Worm (Caenorhabditis elegans) whole organism, L3 larva: ENCODE measurements around the gene Y73C8B.1.
A peak's percentile ranks its signal among the peaks of the same experiment; 100 is the strongest.

Source experiments
- R02D3.7 ChIP-seq: fragments of 150-350 bp; optimal IDR thresholded peaks from 2 replicates; lab custom pipeline; 2014; ENCODE audit warnings: missing biosample characterization, missing genetic modification characterization
- ZK546.5 ChIP-seq: sonication (generic microtip); optimal IDR thresholded peaks from 2 replicates; lab custom pipeline; 2017; ENCODE audit warnings: missing biosample characterization, missing genetic modification characterization
- ceh-28 ChIP-seq: fragments of 150-350 bp; optimal IDR thresholded peaks from 2 replicates; lab custom pipeline; 2014; ENCODE audit warnings: missing biosample characterization, missing genetic modification reagents, missing genetic modification characterization
- ceh-82 ChIP-seq: fragments of 150-350 bp; optimal IDR thresholded peaks from 2 replicates; lab custom pipeline; 2014; ENCODE audit warnings: missing biosample characterization, missing genetic modification characterization
- egl-5 ChIP-seq: fragments of 150-350 bp; optimal IDR thresholded peaks from 2 replicates; lab custom pipeline; 2017; ENCODE audit warnings: missing biosample characterization, missing genetic modification reagents, missing genetic modification characterization, inconsistent platforms
- elt-1 ChIP-seq: fragments of 150-350 bp; optimal IDR thresholded peaks from 2 replicates; lab custom pipeline; 2014; ENCODE audit warnings: missing biosample characterization, missing genetic modification characterization
- elt-2 ChIP-seq: sonication (generic microtip); optimal IDR thresholded peaks from 2 replicates; lab custom pipeline; 2016; ENCODE audit warnings: missing genetic modification reagents, mild to moderate bottlenecking, missing genetic modification characterization, missing compliant biosample characterization
- elt-3 ChIP-seq, 3 experiments: fragments of 150-350 bp in 1 of 3; sonication (generic microtip) in 2 of 3; optimal IDR thresholded peaks; 2 replicates in 2 of 3; 4 replicates in 1 of 3; lab custom pipeline; 2014 to 2017; ENCODE audit warnings: missing biosample characterization in 3 of 3, missing genetic modification characterization in 3 of 3
- eor-1 ChIP-seq, 2 experiments: fragments of 150-350 bp; optimal IDR thresholded peaks; 2 replicates each; lab custom pipeline; 2014 to 2018; ENCODE audit warnings: missing biosample characterization in 2 of 2, missing genetic modification characterization in 2 of 2
- fkh-10 ChIP-seq: sonication (generic microtip); optimal IDR thresholded peaks from 2 replicates; lab custom pipeline; 2017; ENCODE audit warnings: missing biosample characterization, missing genetic modification reagents, missing genetic modification characterization
- fkh-2 ChIP-seq: fragments of 150-350 bp; optimal IDR thresholded peaks from 2 replicates; lab custom pipeline; 2014; ENCODE audit warnings: missing biosample characterization, missing genetic modification reagents, missing genetic modification characterization
- hmg-11 ChIP-seq: sonication (generic microtip); optimal IDR thresholded peaks from 2 replicates; lab custom pipeline; 2016; ENCODE audit warnings: missing genetic modification characterization, missing compliant biosample characterization
- lin-15B ChIP-seq: fragments of 150-350 bp; optimal IDR thresholded peaks from 2 replicates; lab custom pipeline; 2014; ENCODE audit warnings: missing biosample characterization, missing genetic modification characterization
- lsy-12 ChIP-seq: sonication (generic microtip); optimal IDR thresholded peaks from 2 replicates; lab custom pipeline; 2016; ENCODE audit warnings: mild to moderate bottlenecking, missing genetic modification characterization, missing compliant biosample characterization
- mdl-1 ChIP-seq: fragments of 150-350 bp; optimal IDR thresholded peaks from 2 replicates; lab custom pipeline; 2014; ENCODE audit warnings: missing biosample characterization, missing genetic modification characterization
- mml-1 ChIP-seq: fragments of 150-350 bp; sonication (generic microtip); optimal IDR thresholded peaks from 3 replicates; lab custom pipeline; 2014; ENCODE audit warnings: missing biosample characterization, missing genetic modification characterization
- nfya-1 ChIP-seq: sonication (generic microtip); optimal IDR thresholded peaks from 2 replicates; lab custom pipeline; 2017; ENCODE audit warnings: missing genetic modification characterization, mild to moderate bottlenecking, missing compliant biosample characterization, antibody characterized with exemption, moderate library complexity; ENCODE audit not compliant: insufficient read depth
- nhr-11 ChIP-seq: fragments of 150-350 bp; optimal IDR thresholded peaks from 2 replicates; lab custom pipeline; 2014; ENCODE audit warnings: missing biosample characterization, missing genetic modification characterization
- nhr-12 ChIP-seq: fragments of 150-350 bp; optimal IDR thresholded peaks from 2 replicates; lab custom pipeline; 2014; ENCODE audit warnings: missing biosample characterization, missing genetic modification characterization
- nhr-23 ChIP-seq: fragments of 150-350 bp; optimal IDR thresholded peaks from 2 replicates; lab custom pipeline; 2014; ENCODE audit warnings: missing biosample characterization, missing genetic modification reagents, missing genetic modification characterization
- nhr-237 ChIP-seq: fragments of 150-350 bp; optimal IDR thresholded peaks from 2 replicates; lab custom pipeline; 2014; ENCODE audit warnings: missing biosample characterization, missing genetic modification characterization
- nhr-25 ChIP-seq: sonication (generic microtip); optimal IDR thresholded peaks from 2 replicates; lab custom pipeline; 2017; ENCODE audit warnings: missing biosample characterization, missing genetic modification characterization
- nhr-43 ChIP-seq: sonication (generic microtip); optimal IDR thresholded peaks from 2 replicates; lab custom pipeline; 2016; ENCODE audit warnings: mild to moderate bottlenecking, missing genetic modification characterization, missing compliant biosample characterization; ENCODE audit not compliant: poor library complexity, severe bottlenecking
- nhr-67 ChIP-seq: fragments of 150-350 bp; optimal IDR thresholded peaks from 2 replicates; lab custom pipeline; 2014; ENCODE audit warnings: missing biosample characterization, missing genetic modification characterization
- nhr-76 ChIP-seq: fragments of 150-350 bp; sonication (generic microtip); optimal IDR thresholded peaks from 5 replicates; lab custom pipeline; 2014; ENCODE audit warnings: missing biosample characterization, missing genetic modification characterization
- nhr-77 ChIP-seq: fragments of 150-350 bp; optimal IDR thresholded peaks from 2 replicates; lab custom pipeline; 2014; ENCODE audit warnings: missing biosample characterization, missing genetic modification characterization
- pha-4 ChIP-seq: fragments of 150-350 bp; optimal IDR thresholded peaks from 2 replicates; lab custom pipeline; 2014; ENCODE audit warnings: missing biosample characterization, missing genetic modification reagents, missing genetic modification characterization
- pqm-1 ChIP-seq: fragments of 150-350 bp; optimal IDR thresholded peaks from 2 replicates; lab custom pipeline; 2017; ENCODE audit warnings: missing biosample characterization, missing genetic modification characterization, inconsistent platforms
- sea-2 ChIP-seq: fragments of 150-350 bp; sonication (generic microtip); optimal IDR thresholded peaks from 4 replicates; lab custom pipeline; 2014; ENCODE audit warnings: missing biosample characterization, missing genetic modification reagents, missing genetic modification characterization
- skn-1 ChIP-seq: fragments of 150-350 bp; optimal IDR thresholded peaks from 2 replicates; lab custom pipeline; 2014; ENCODE audit warnings: missing biosample characterization, missing genetic modification characterization
- snpc-4 ChIP-seq: fragments of 150-350 bp; optimal IDR thresholded peaks from 2 replicates; lab custom pipeline; 2014; ENCODE audit warnings: missing biosample characterization, missing genetic modification characterization
- zag-1 ChIP-seq: fragments of 150-350 bp; optimal IDR thresholded peaks from 2 replicates; lab custom pipeline; 2014; ENCODE audit warnings: missing biosample characterization, missing genetic modification characterization
- ztf-11 ChIP-seq: fragments of 150-350 bp; optimal IDR thresholded peaks from 2 replicates; lab custom pipeline; 2014; ENCODE audit warnings: missing biosample characterization, missing genetic modification characterization
- ztf-4 ChIP-seq: fragments of 150-350 bp; optimal IDR thresholded peaks from 2 replicates; lab custom pipeline; 2014; ENCODE audit warnings: missing biosample characterization, missing genetic modification characterization

The Y73C8B.1 gene

ce11 chrV:3196832-3197329 lies at the start of gene Y73C8B.1, which contains the start of gene Y73C8B.5:
Y73C8B.1 (minus strand) TSS chrV:3196882.
Y73C8B.5 (plus strand) TSS chrV:3197268.
- no peak for TF ChIP-seq egl-5 (tag; lab: Kevin White, UChicago)
- TF ChIP-seq nhr-11, result peak; percentile 85
- TF ChIP-seq nhr-25 (tag; lab: Kevin White, UChicago), result peak; percentile 37
- TF ChIP-seq nfya-1 (tag; lab: Kevin White, UChicago), result peak; percentile 22
- TF ChIP-seq elt-2 (tag; lab: Kevin White, UChicago), result peak; percentile 28
- peak; percentile 41 for TF ChIP-seq nhr-23 (tag; lab: Kevin White, UChicago)
- TF ChIP-seq, all 47 proteins: peak for 5

ce11 chrV:3244703-3245102 lies 48.0 kb upstream of the Y73C8B.1 start, which contains the start of gene srj-7:
srj-7 (plus strand) TSS chrV:3245003.
- TF ChIP-seq ztf-4 (tag; lab: Kevin White, UChicago), result no peak
- TF ChIP-seq nfya-1 (tag; lab: Kevin White, UChicago), result no peak

DNA sequence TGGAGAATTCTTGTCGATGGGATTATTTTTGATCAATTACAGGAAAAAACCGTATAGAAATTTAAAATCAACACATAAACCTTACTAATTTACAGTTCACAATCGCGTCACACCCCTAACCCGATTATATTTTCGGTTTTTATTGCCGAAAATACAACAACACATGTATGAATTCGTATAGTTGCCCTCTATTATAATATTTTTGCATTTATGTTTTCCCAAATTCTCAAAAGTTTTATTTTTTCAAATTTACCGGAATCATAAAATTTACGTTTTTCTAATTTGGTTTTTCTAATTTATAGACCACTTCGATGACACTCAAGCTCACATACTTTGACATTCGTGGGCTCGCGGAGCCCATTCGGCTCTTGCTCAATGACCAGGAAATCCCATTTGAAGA lies 46.3 kb upstream of the Y73C8B.1 start, which contains the start of gene gst-23:
Gene gst-23 (plus strand): TSS at position 301 of the 400 bp plus-strand sequence.
- TF ChIP-seq nhr-76, result no peak
- TF ChIP-seq ceh-28 (tag; lab: Kevin White, UChicago), result no peak
- TF ChIP-seq pqm-1 (tag; lab: Kevin White, UChicago), result no peak
- no peak for TF ChIP-seq ceh-82
- no peak for TF ChIP-seq nhr-77 (tag; lab: Kevin White, UChicago)
- no peak for TF ChIP-seq nhr-67
- no peak for TF ChIP-seq skn-1 (tag; lab: Kevin White, UChicago)
- no peak for TF ChIP-seq zag-1 (tag; lab: Kevin White, UChicago)

DNA sequence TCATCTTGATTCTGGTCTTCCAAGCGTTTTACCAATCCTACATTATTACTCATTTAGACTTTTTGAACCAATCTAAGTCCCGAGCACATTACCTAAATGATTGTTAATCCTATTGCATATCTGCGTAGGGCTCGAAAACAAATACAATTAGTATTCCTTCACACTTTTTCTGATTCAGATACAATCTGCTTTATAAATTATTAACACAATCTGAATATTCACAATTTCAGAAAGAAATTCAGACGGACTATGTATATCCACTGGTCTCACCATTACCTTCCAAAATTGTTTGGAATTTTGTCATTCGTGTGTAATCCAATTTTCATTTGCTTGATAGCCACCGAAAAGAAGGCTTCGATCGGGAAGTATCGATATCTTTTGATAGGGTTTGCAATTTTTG lies 44.5 kb upstream of the Y73C8B.1 start, which contains the start of gene srj-11:
Gene srj-11 (plus strand): TSS at position 250 of the 400 bp plus-strand sequence.
- TF ChIP-seq nhr-11, result no peak
- TF ChIP-seq fkh-10 (GFP tag; lab: Kevin White, UChicago), result no peak
- TF ChIP-seq nhr-77 (tag; lab: Kevin White, UChicago), result no peak
- TF ChIP-seq zag-1 (tag; lab: Kevin White, UChicago), result no peak
- no peak for TF ChIP-seq mml-1 (tag; lab: Kevin White, UChicago)
- TF ChIP-seq ZK546.5 (tag; lab: Kevin White, UChicago), result no peak
- TF ChIP-seq ceh-82, result no peak
- no peak for TF ChIP-seq pha-4 (tag; lab: Kevin White, UChicago)
- no peak for TF ChIP-seq lin-15B
- TF ChIP-seq skn-1 (tag; lab: Kevin White, UChicago), result no peak
- no peak for TF ChIP-seq elt-3 (tag; optimal IDR thresholded peaks at IDR 0.05; lab: Kevin White, UChicago)
- TF ChIP-seq mdl-1 (tag; lab: Kevin White, UChicago), result no peak
- no peak for TF ChIP-seq egl-5 (tag; lab: Kevin White, UChicago)
- TF ChIP-seq nhr-237, result no peak
- no peak for TF ChIP-seq eor-1 (tag; optimal IDR thresholded peaks at IDR 0.05; lab: Kevin White, UChicago)
- TF ChIP-seq R02D3.7 (tag; lab: Kevin White, UChicago), result no peak
- no peak for TF ChIP-seq elt-1
- TF ChIP-seq, all 47 proteins: peak for 0

DNA sequence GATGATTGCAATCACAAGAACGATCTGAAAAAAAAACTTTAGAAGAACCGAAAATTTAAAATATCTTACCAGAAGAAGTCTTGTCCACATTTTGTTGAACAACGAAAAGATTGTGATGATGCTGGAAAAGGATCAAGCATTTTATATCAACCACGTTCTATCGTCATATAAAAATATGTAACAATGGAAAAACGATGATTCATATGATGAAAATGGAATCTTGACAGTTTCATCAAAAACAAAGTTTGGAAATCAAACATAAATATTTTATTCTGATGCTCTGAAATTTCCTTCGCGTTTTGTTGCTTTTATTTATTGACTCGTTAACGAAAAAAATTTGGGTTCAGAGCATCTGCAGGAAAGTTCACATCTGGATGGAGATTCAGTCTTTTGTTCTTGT lies 39.9 kb upstream of the Y73C8B.1 start, which contains the start of the genes K08D9.9 and str-16:
Gene K08D9.9 (minus strand): TSS at position 101 of the 400 bp plus-strand sequence.
Gene str-16 (plus strand): TSS at position 266 of the 400 bp plus-strand sequence.
- no peak for TF ChIP-seq fkh-2 (tag; lab: Kevin White, UChicago)
- TF ChIP-seq lsy-12, result no peak
- TF ChIP-seq nhr-12 (tag; lab: Kevin White, UChicago), result no peak
- TF ChIP-seq skn-1 (tag; lab: Kevin White, UChicago), result no peak
- TF ChIP-seq, all 47 proteins: peak for 0

DNA sequence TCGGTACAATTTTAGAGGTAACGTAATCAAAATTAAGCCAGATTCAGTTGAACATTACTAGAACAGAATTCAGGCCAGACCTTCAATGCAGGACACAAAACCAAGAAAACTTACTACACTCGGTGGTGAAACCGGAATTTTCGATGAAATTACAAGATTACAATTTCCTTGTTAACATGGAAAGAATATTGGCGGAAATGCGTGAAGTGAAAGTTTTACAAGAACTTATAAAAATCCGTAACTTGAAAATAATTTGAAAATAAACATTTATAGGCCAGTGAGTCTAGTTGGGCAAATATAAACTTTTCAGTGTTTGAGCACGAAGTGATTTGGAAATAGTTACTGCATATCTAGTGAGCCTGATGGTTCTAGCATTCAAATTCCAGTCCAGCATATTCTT lies 38.2 kb upstream of the Y73C8B.1 start, which contains the start of gene K08D9.6:
Gene K08D9.6 (minus strand): TSS at position 101 of the 400 bp plus-strand sequence.
- TF ChIP-seq nhr-76, result no peak
- TF ChIP-seq hmg-11 (tag; lab: Kevin White, UChicago), result no peak
- no peak for TF ChIP-seq nhr-237
- no peak for TF ChIP-seq nhr-77 (tag; lab: Kevin White, UChicago)
- no peak for TF ChIP-seq nhr-43 (tag; lab: Kevin White, UChicago)
- no peak for TF ChIP-seq sea-2 (GFP tag; lab: Kevin White, UChicago)
- TF ChIP-seq ztf-11 (tag; lab: Kevin White, UChicago), result no peak
- TF ChIP-seq snpc-4 (tag; lab: Kevin White, UChicago), result no peak
- no peak for TF ChIP-seq nhr-25 (tag; lab: Kevin White, UChicago)
- TF ChIP-seq zag-1 (tag; lab: Kevin White, UChicago), result no peak
- no peak for TF ChIP-seq R02D3.7 (tag; lab: Kevin White, UChicago)
- TF ChIP-seq nfya-1 (tag; lab: Kevin White, UChicago), result no peak
